Fruit fly (Drosophila melanogaster) whole organism, embryonic: ENCODE data around the gene Taf10.

Source experiments
- Adf1 ChIP-seq: fragments of 200-800 bp; sonication (Bioruptor generic); IDR thresholded peaks from 2 replicates; pipeline ENCODE4 v1.3.6; 2022; ENCODE audit warnings: missing biosample characterization, missing genetic modification characterization
- B-H2 ChIP-seq: fragments of 200-800 bp; sonication (Bioruptor generic); optimal IDR thresholded peaks from 2 replicates; lab custom pipeline; 2018; ENCODE audit warnings: missing biosample characterization, mild to moderate bottlenecking, missing genetic modification characterization
- Blimp-1 ChIP-seq: fragments of 200-800 bp; sonication (Bioruptor generic); optimal IDR thresholded peaks from 3 replicates; lab custom pipeline; 2018; ENCODE audit warnings: missing biosample characterization, missing genetic modification characterization, mild to moderate bottlenecking, moderate library complexity, missing genetic modification reagents
- CG10274 ChIP-seq: fragments of 200-800 bp; sonication (Bioruptor generic); optimal IDR thresholded peaks from 3 replicates; lab custom pipeline; 2017; ENCODE audit warnings: missing biosample characterization, mild to moderate bottlenecking, missing genetic modification characterization
- CG10543 ChIP-seq: fragments of 200-800 bp; sonication (Bioruptor generic); optimal IDR thresholded peaks from 3 replicates; lab custom pipeline; 2017; ENCODE audit warnings: missing biosample characterization, mild to moderate bottlenecking, missing genetic modification characterization, moderate library complexity
- CG11504 ChIP-seq: fragments of 200-800 bp; sonication (Bioruptor generic); optimal IDR thresholded peaks from 3 replicates; lab custom pipeline; 2019; ENCODE audit warnings: missing biosample characterization, mild to moderate bottlenecking, missing genetic modification characterization, moderate library complexity
- CG11695 ChIP-seq: fragments of 200-800 bp; sonication (Bioruptor generic); IDR thresholded peaks from 3 replicates; pipeline ENCODE4 v1.3.6; 2022; ENCODE audit warnings: missing biosample characterization, missing genetic modification characterization
- CG11696 ChIP-seq: fragments of 200-800 bp; sonication (Bioruptor generic); IDR thresholded peaks from 2 replicates; pipeline ENCODE4 v1.3.6; 2022; ENCODE audit warnings: missing biosample characterization, missing genetic modification characterization
- CG12071 ChIP-seq: fragments of 200-800 bp; sonication (Bioruptor generic); optimal IDR thresholded peaks from 3 replicates; lab custom pipeline; 2018; ENCODE audit warnings: missing biosample characterization, mild to moderate bottlenecking, missing genetic modification characterization
- CG14441 ChIP-seq: fragments of 200-800 bp; sonication (Bioruptor generic); IDR thresholded peaks from 2 replicates; pipeline ENCODE4 v1.3.6; 2022; ENCODE audit warnings: missing biosample characterization, missing genetic modification characterization
- CG2712 ChIP-seq: fragments of 200-800 bp; optimal IDR thresholded peaks from 3 replicates; lab custom pipeline; 2019; ENCODE audit warnings: missing biosample characterization, mild to moderate bottlenecking, missing genetic modification characterization, moderate library complexity
- CG31224 ChIP-seq: fragments of 200-800 bp; sonication (Bioruptor generic); IDR thresholded peaks from 2 replicates; pipeline ENCODE4 v1.3.6; 2022; ENCODE audit warnings: missing biosample characterization, missing genetic modification characterization
- CG3281 ChIP-seq: fragments of 200-800 bp; sonication (Bioruptor generic); optimal IDR thresholded peaks from 3 replicates; lab custom pipeline; 2017; ENCODE audit warnings: missing biosample characterization, mild to moderate bottlenecking, missing genetic modification characterization
- CG34376 ChIP-seq: fragments of 200-800 bp; sonication (Bioruptor generic); optimal IDR thresholded peaks from 2 replicates; lab custom pipeline; 2018; ENCODE audit warnings: missing biosample characterization, mild to moderate bottlenecking, missing genetic modification characterization
- CG34422 ChIP-seq: fragments of 200-800 bp; sonication (Bioruptor generic); IDR thresholded peaks from 3 replicates; pipeline ENCODE4 v1.3.6; 2022; ENCODE audit warnings: missing biosample characterization, missing genetic modification characterization
- CG5180 ChIP-seq: fragments of 200-800 bp; sonication (Bioruptor generic); optimal IDR thresholded peaks from 3 replicates; lab custom pipeline; 2017; ENCODE audit warnings: missing biosample characterization, missing genetic modification characterization, mild to moderate bottlenecking, moderate library complexity, missing genetic modification reagents
- CG6175 ChIP-seq: fragments of 200-800 bp; sonication (Bioruptor generic); IDR thresholded peaks from 3 replicates; pipeline ENCODE4 v1.3.6; 2022; ENCODE audit warnings: missing biosample characterization, missing genetic modification characterization
- CG6272 ChIP-seq: fragments of 200-800 bp; sonication (Bioruptor generic); IDR thresholded peaks from 2 replicates; pipeline ENCODE4 v1.3.6; 2022; ENCODE audit warnings: missing biosample characterization, missing genetic modification characterization
- CG6765 ChIP-seq: fragments of 200-800 bp; sonication (Bioruptor generic); optimal IDR thresholded peaks from 3 replicates; lab custom pipeline; 2017; ENCODE audit warnings: missing biosample characterization, mild to moderate bottlenecking, missing genetic modification characterization
- CG6813 ChIP-seq: fragments of 200-800 bp; sonication (Bioruptor generic); optimal IDR thresholded peaks from 2 replicates; lab custom pipeline; 2017; ENCODE audit warnings: missing biosample characterization, missing genetic modification characterization, mild to moderate bottlenecking, moderate library complexity, missing genetic modification reagents
- CG7839 ChIP-seq: fragments of 200-800 bp; sonication (Bioruptor generic); optimal IDR thresholded peaks from 3 replicates; lab custom pipeline; 2018; ENCODE audit warnings: missing biosample characterization, mild to moderate bottlenecking, missing genetic modification characterization, moderate library complexity
- CG7987 ChIP-seq: fragments of 200-800 bp; sonication (Bioruptor generic); optimal IDR thresholded peaks from 2 replicates; lab custom pipeline; 2018; ENCODE audit warnings: missing biosample characterization, mild to moderate bottlenecking, missing genetic modification characterization, moderate library complexity
- CG8290 ChIP-seq, 3 experiments: fragments of 200-800 bp; sonication (Bioruptor generic); optimal IDR thresholded peaks; 2 replicates each; lab custom pipeline; 2016 to 2019; ENCODE audit warnings: missing biosample characterization in 3 of 3, missing genetic modification characterization in 3 of 3, mild to moderate bottlenecking in 2 of 3, moderate library complexity in 1 of 3
- CG9215 ChIP-seq: fragments of 200-800 bp; sonication (Bioruptor generic); IDR thresholded peaks from 2 replicates; pipeline ENCODE4 v1.3.6; 2022; ENCODE audit warnings: missing biosample characterization, missing genetic modification characterization
- CTCF ChIP-seq: fragments of 200-800 bp; sonication (Bioruptor generic); optimal IDR thresholded peaks from 2 replicates; lab custom pipeline; 2017; ENCODE audit warnings: missing biosample characterization, mild to moderate bottlenecking, missing genetic modification characterization, moderate library complexity
- Ets97D ChIP-seq: fragments of 200-800 bp; sonication (Bioruptor generic); optimal IDR thresholded peaks from 3 replicates; lab custom pipeline; 2016; ENCODE audit warnings: missing biosample characterization, missing genetic modification characterization
- H2.0 ChIP-seq: fragments of 200-800 bp; sonication (Bioruptor generic); IDR thresholded peaks from 2 replicates; pipeline ENCODE4 v1.3.6; 2022; ENCODE audit warnings: missing biosample characterization, missing genetic modification characterization
- Hmr ChIP-seq: fragments of 200-800 bp; sonication (Bioruptor generic); optimal IDR thresholded peaks from 3 replicates; lab custom pipeline; 2017; ENCODE audit warnings: mild to moderate bottlenecking, missing biosample characterization, missing genetic modification reagents, missing genetic modification characterization
- MTF-1 ChIP-seq: fragments of 200-800 bp; sonication (Bioruptor generic); optimal IDR thresholded peaks from 2 replicates; lab custom pipeline; 2018; ENCODE audit warnings: missing biosample characterization, mild to moderate bottlenecking, missing genetic modification characterization, borderline replicate concordance
- NFAT ChIP-seq: fragments of 200-800 bp; sonication (Bioruptor generic); IDR thresholded peaks from 2 replicates; pipeline ENCODE4 v1.3.6; 2022; ENCODE audit warnings: missing biosample characterization, missing genetic modification characterization
- PHDP ChIP-seq: fragments of 200-800 bp; sonication (Bioruptor generic); optimal IDR thresholded peaks from 3 replicates; lab custom pipeline; 2018; ENCODE audit warnings: missing biosample characterization, mild to moderate bottlenecking, missing genetic modification characterization, moderate library complexity
- Rfx ChIP-seq: fragments of 200-800 bp; sonication (Bioruptor generic); IDR thresholded peaks from 2 replicates; pipeline ENCODE4 v1.3.6; 2022; ENCODE audit warnings: missing biosample characterization, missing genetic modification characterization
- al ChIP-seq: fragments of 200-800 bp; sonication (Bioruptor generic); IDR thresholded peaks from 2 replicates; pipeline ENCODE4 v1.3.6; 2022; ENCODE audit warnings: missing biosample characterization, missing genetic modification characterization
- da ChIP-seq: fragments of 200-800 bp; sonication (Bioruptor generic); optimal IDR thresholded peaks from 2 replicates; lab custom pipeline; 2016; ENCODE audit warnings: missing biosample characterization, missing genetic modification characterization
- esg ChIP-seq: fragments of 200-800 bp; sonication (Bioruptor generic); conservative IDR thresholded peaks from 2 replicates; pipeline ENCODE4 v1.3.6; 2022; ENCODE audit warnings: missing biosample characterization, missing genetic modification characterization
- gem ChIP-seq: fragments of 200-800 bp; sonication (Bioruptor generic); optimal IDR thresholded peaks from 2 replicates; lab custom pipeline; 2019; ENCODE audit warnings: missing biosample characterization, mild to moderate bottlenecking, missing genetic modification characterization, moderate library complexity
- ind ChIP-seq: fragments of 200-800 bp; sonication (Bioruptor generic); optimal IDR thresholded peaks from 3 replicates; lab custom pipeline; 2016; ENCODE audit warnings: missing biosample characterization, missing genetic modification characterization
- jumu ChIP-seq: fragments of 200-800 bp; sonication (Bioruptor generic); optimal IDR thresholded peaks from 3 replicates; lab custom pipeline; 2016; ENCODE audit warnings: missing biosample characterization, missing genetic modification characterization
- ken ChIP-seq: fragments of 200-800 bp; sonication (Bioruptor generic); IDR thresholded peaks from 3 replicates; pipeline ENCODE4 v1.3.6; 2022; ENCODE audit warnings: missing biosample characterization, missing genetic modification characterization
- mam ChIP-seq: fragments of 200-800 bp; sonication (Bioruptor generic); optimal IDR thresholded peaks from 3 replicates; lab custom pipeline; 2016; ENCODE audit warnings: missing biosample characterization, missing genetic modification characterization
- nau ChIP-seq: fragments of 200-800 bp; sonication (Bioruptor generic); optimal IDR thresholded peaks from 3 replicates; lab custom pipeline; 2017; ENCODE audit warnings: missing biosample characterization, mild to moderate bottlenecking, missing genetic modification characterization, missing genetic modification reagents
- pho ChIP-seq: fragments of 200-800 bp; sonication (Bioruptor generic); optimal IDR thresholded peaks from 2 replicates; lab custom pipeline; 2016; ENCODE audit warnings: missing biosample characterization, missing genetic modification characterization
- pum ChIP-seq: fragments of 200-800 bp; sonication (Bioruptor generic); optimal IDR thresholded peaks from 2 replicates; lab custom pipeline; 2016; ENCODE audit warnings: missing biosample characterization, missing genetic modification characterization
- row ChIP-seq: fragments of 200-800 bp; sonication (Bioruptor generic); IDR thresholded peaks from 3 replicates; pipeline ENCODE4 v1.3.6; 2022; ENCODE audit warnings: missing biosample characterization, missing genetic modification characterization
- sens ChIP-seq: fragments of 200-800 bp; sonication (Bioruptor generic); peaks from one replicate; lab custom pipeline; 2016; ENCODE audit warnings: missing biosample characterization, missing genetic modification characterization
- sr ChIP-seq: fragments of 200-800 bp; sonication (Bioruptor generic); IDR thresholded peaks from 3 replicates; pipeline ENCODE4 v1.3.6; 2022; ENCODE audit warnings: missing biosample characterization, missing genetic modification characterization
- tin ChIP-seq: fragments of 200-800 bp; sonication (Bioruptor generic); optimal IDR thresholded peaks from 3 replicates; lab custom pipeline; 2016; ENCODE audit warnings: missing biosample characterization, missing genetic modification characterization
- tll ChIP-seq, 2 experiments: fragments of 200-800 bp in 1 of 2; fragments of >200 bp in 1 of 2; sonication (Bioruptor generic) in 1 of 2; optimal IDR thresholded peaks; 2 replicates each; lab custom pipeline; 2017 to 2019; ENCODE audit warnings: missing biosample characterization in 2 of 2, missing genetic modification characterization in 2 of 2, mild to moderate bottlenecking in 1 of 2, moderate library complexity in 1 of 2
- toy ChIP-seq: fragments of 200-800 bp; sonication (Bioruptor generic); IDR thresholded peaks from 2 replicates; pipeline ENCODE4 v1.3.6; 2022; ENCODE audit warnings: missing biosample characterization, missing genetic modification characterization
- wdn ChIP-seq: fragments of 200-800 bp; sonication (Bioruptor generic); IDR thresholded peaks from 2 replicates; pipeline ENCODE4 v1.3.6; 2022; ENCODE audit warnings: missing biosample characterization, missing genetic modification characterization

The Taf10 gene

dm6 chr2L:2729882-2730281 is 37.8 kb upstream of the Taf10 start (continued):
- TF ChIP-seq tll (GFP tag; optimal IDR thresholded peaks at IDR 0.05; lab: Kevin White, UChicago), result no peak
- peak; percentile 60 for TF ChIP-seq al (GFP tag; lab: Robert Waterston, UW)
- peak; percentile 68; the same call in 1 of the 3 replicates for TF ChIP-seq CG6175 (GFP tag; lab: Robert Waterston, UW)
- peak; percentile 46; the same call in 1 of the 2 replicates for TF ChIP-seq CG9215
- TF ChIP-seq jumu (GFP tag; lab: Kevin White, UChicago), result peak; percentile 22
- TF ChIP-seq Rfx (GFP tag; lab: Robert Waterston, UW), result peak; percentile 88
- TF ChIP-seq pho (GFP tag; lab: Kevin White, UChicago), result no peak
- peak; percentile 49 for TF ChIP-seq MTF-1 (GFP tag; lab: Kevin White, UChicago)
- TF ChIP-seq CG11696 (GFP tag; lab: Robert Waterston, UW), result peak; percentile 62
- TF ChIP-seq CG8290 (GFP tag; optimal IDR thresholded peaks at IDR 0.05; lab: Kevin White, UChicago), result no peak
- peak in 1 of 2 experiments; percentile 89 for TF ChIP-seq CG8290 (tag; optimal IDR thresholded peaks at IDR 0.05; lab: Kevin White, UChicago)
- 0 out of 3 replicates have a peak, but pooled peaks have one; percentile 11 for TF ChIP-seq CG11695 (GFP tag; lab: Robert Waterston, UW)
- TF ChIP-seq CG11504 (tag; lab: Kevin White, UChicago), result peak; percentile 50
- TF ChIP-seq esg (GFP tag; lab: Robert Waterston, UW), result 0 out of 2 replicates have a peak, but pooled peaks have one; percentile 21
- TF ChIP-seq H2.0 (GFP tag; lab: Robert Waterston, UW), result peak; percentile 49
- TF ChIP-seq pum (GFP tag; lab: Kevin White, UChicago), result no peak
- peak; percentile 37 for TF ChIP-seq PHDP
- peak; percentile 3 for TF ChIP-seq nau
- TF ChIP-seq gem, result peak; percentile 41
- peak; percentile 56; the same call in 2 of the 3 replicates for TF ChIP-seq CG34422 (GFP tag; lab: Robert Waterston, UW)
- TF ChIP-seq NFAT (GFP tag; lab: Robert Waterston, UW), result peak; percentile 93
- peak; percentile 17 for TF ChIP-seq CG34376 (GFP tag; lab: Kevin White, UChicago)
- TF ChIP-seq CG7987 (GFP tag; lab: Kevin White, UChicago), result peak; percentile 51
- peak; percentile 49 for TF ChIP-seq CG6765 (GFP tag; lab: Kevin White, UChicago)
- peak; percentile 59 for TF ChIP-seq CG3281 (GFP tag; lab: Kevin White, UChicago)
- peak; percentile 59 for TF ChIP-seq CG7839 (tag; lab: Kevin White, UChicago)
- peak; percentile 66 for TF ChIP-seq CG12071
- 0 out of 2 replicates have a peak, but pooled peaks have one; percentile 24 for TF ChIP-seq Adf1
- TF ChIP-seq tin, result peak; percentile 40
- TF ChIP-seq Blimp-1, result peak; percentile 9
- peak; percentile 55 for TF ChIP-seq CG31224 (GFP tag; lab: Robert Waterston, UW)
- peak; percentile 45 for TF ChIP-seq mam (GFP tag; lab: Kevin White, UChicago)
- TF ChIP-seq B-H2 (GFP tag; lab: Kevin White, UChicago), result peak; percentile 45
- TF ChIP-seq sens (GFP tag; lab: Kevin White, UChicago), result peak; percentile 70
- TF ChIP-seq ken (GFP tag; lab: Robert Waterston, UW), result peak; percentile 35; the same call in 1 of the 3 replicates
- TF ChIP-seq CTCF, result no peak
- peak; percentile 49 for TF ChIP-seq CG10274
- peak; percentile 35; the same call in 1 of the 2 replicates for TF ChIP-seq wdn (GFP tag; lab: Robert Waterston, UW)
- TF ChIP-seq da (GFP tag; lab: Kevin White, UChicago), result no peak
- no peak for TF ChIP-seq Ets97D
- 0 out of 3 replicates have a peak, but pooled peaks have one; percentile 26 for TF ChIP-seq sr (GFP tag; lab: Robert Waterston, UW)
- no peak for TF ChIP-seq toy (GFP tag; lab: Robert Waterston, UW)
- peak; percentile 49 for TF ChIP-seq CG6813 (GFP tag; lab: Kevin White, UChicago)
- TF ChIP-seq CG2712 (tag; lab: Kevin White, UChicago), result peak; percentile 7
- peak; percentile 61 for TF ChIP-seq Hmr (GFP tag; lab: Kevin White, UChicago)
- no peak for TF ChIP-seq CG5180 (GFP tag; lab: Kevin White, UChicago)
- TF ChIP-seq row, result peak; percentile 73
- TF ChIP-seq CG10543 (GFP tag; lab: Kevin White, UChicago), result peak; percentile 80
- TF ChIP-seq CG6272, result 0 out of 2 replicates have a peak, but pooled peaks have one; percentile 10
- peak; percentile 73 for TF ChIP-seq CG14441
- TF ChIP-seq ind (GFP tag; lab: Kevin White, UChicago), result peak; percentile 67
